Fruit fly (Drosophila melanogaster) whole organism, embryonic: ENCODE data around the gene ago.

Source experiments
- CG10209 ChIP-seq: fragments of 200-800 bp; sonication (Bioruptor generic); optimal IDR thresholded peaks from 3 replicates; lab custom pipeline; 2017; ENCODE audit warnings: missing biosample characterization, mild to moderate bottlenecking, missing genetic modification characterization, missing genetic modification reagents
- CG1024 ChIP-seq: fragments of 200-800 bp; sonication (Bioruptor generic); IDR thresholded peaks from 2 replicates; pipeline ENCODE4 v1.3.6; 2022; ENCODE audit warnings: missing biosample characterization, missing genetic modification characterization
- CG10959 ChIP-seq: fragments of 200-800 bp; sonication (Bioruptor generic); IDR thresholded peaks from 2 replicates; pipeline ENCODE4 v1.3.6; 2022; ENCODE audit warnings: missing biosample characterization, missing genetic modification characterization
- CG15011 ChIP-seq: fragments of 200-800 bp; sonication (Bioruptor generic); optimal IDR thresholded peaks from 3 replicates; lab custom pipeline; 2018; ENCODE audit warnings: missing biosample characterization, mild to moderate bottlenecking, missing genetic modification characterization
- CG1603 ChIP-seq: fragments of 200-800 bp; sonication (Bioruptor generic); optimal IDR thresholded peaks from 2 replicates; lab custom pipeline; 2019; ENCODE audit warnings: missing biosample characterization, mild to moderate bottlenecking, missing genetic modification characterization, moderate library complexity
- CG16815 ChIP-seq: fragments of 200-800 bp; sonication (Bioruptor generic); optimal IDR thresholded peaks from 3 replicates; lab custom pipeline; 2017; ENCODE audit warnings: missing biosample characterization, mild to moderate bottlenecking, missing genetic modification characterization
- CG17802 ChIP-seq: fragments of 200-800 bp; sonication (Bioruptor generic); optimal IDR thresholded peaks from 2 replicates; lab custom pipeline; 2018; ENCODE audit warnings: missing biosample characterization, mild to moderate bottlenecking, missing genetic modification characterization, moderate library complexity
- CG2712 ChIP-seq: fragments of 200-800 bp; optimal IDR thresholded peaks from 3 replicates; lab custom pipeline; 2019; ENCODE audit warnings: missing biosample characterization, mild to moderate bottlenecking, missing genetic modification characterization, moderate library complexity
- CG30403 ChIP-seq: fragments of 200-800 bp; sonication (Bioruptor generic); optimal IDR thresholded peaks from 3 replicates; lab custom pipeline; 2016; ENCODE audit warnings: missing biosample characterization, missing genetic modification characterization
- CG31388 ChIP-seq: fragments of 200-800 bp; sonication (Bioruptor generic); optimal IDR thresholded peaks from 2 replicates; lab custom pipeline; 2016; ENCODE audit warnings: missing biosample characterization, missing genetic modification characterization
- CG31441 ChIP-seq: fragments of 200-800 bp; sonication (Bioruptor generic); IDR thresholded peaks from 2 replicates; pipeline ENCODE4 v1.3.6; 2022; ENCODE audit warnings: missing biosample characterization, missing genetic modification characterization
- CG32772 ChIP-seq: fragments of 200-800 bp; sonication (Bioruptor generic); IDR thresholded peaks from 2 replicates; pipeline ENCODE4 v1.3.6; 2022; ENCODE audit warnings: missing biosample characterization, missing genetic modification characterization
- CG4360 ChIP-seq: fragments of 200-800 bp; sonication (Bioruptor generic); IDR thresholded peaks from 2 replicates; pipeline ENCODE4 v1.3.6; 2022; ENCODE audit warnings: missing biosample characterization, missing genetic modification characterization
- CG6791 ChIP-seq: fragments of 200-800 bp; sonication (Bioruptor generic); IDR thresholded peaks from 3 replicates; pipeline ENCODE4 v1.3.6; 2022; ENCODE audit warnings: missing biosample characterization, missing genetic modification characterization; ENCODE audit not compliant: partially characterized antibody
- CG8359 ChIP-seq: fragments of 200-800 bp; sonication (Bioruptor generic); optimal IDR thresholded peaks from 2 replicates; lab custom pipeline; 2017; ENCODE audit warnings: missing biosample characterization, mild to moderate bottlenecking, missing genetic modification characterization, borderline replicate concordance
- Chrac-16 ChIP-seq: fragments of 200-800 bp; sonication (Bioruptor generic); optimal IDR thresholded peaks from 3 replicates; lab custom pipeline; 2016; ENCODE audit warnings: missing biosample characterization, missing genetic modification characterization
- Dad ChIP-seq: fragments of 200-800 bp; sonication (Bioruptor generic); optimal IDR thresholded peaks from 3 replicates; lab custom pipeline; 2016; ENCODE audit warnings: missing biosample characterization, missing genetic modification characterization
- HHEX ChIP-seq: fragments of 200-800 bp; sonication (Bioruptor generic); optimal IDR thresholded peaks from 3 replicates; lab custom pipeline; 2017; ENCODE audit warnings: missing biosample characterization, mild to moderate bottlenecking, missing genetic modification characterization, missing genetic modification reagents
- HLH4C ChIP-seq: fragments of 200-800 bp; sonication (Bioruptor generic); IDR thresholded peaks from 3 replicates; pipeline ENCODE4 v1.3.6; 2022; ENCODE audit warnings: missing biosample characterization, missing genetic modification characterization; ENCODE audit not compliant: partially characterized antibody
- Meics ChIP-seq: fragments of 200-800 bp; sonication (Bioruptor generic); optimal IDR thresholded peaks from 2 replicates; lab custom pipeline; 2017; ENCODE audit warnings: missing biosample characterization, mild to moderate bottlenecking, missing genetic modification characterization
- Mes4 ChIP-seq: fragments of 200-800 bp; sonication (Bioruptor generic); optimal IDR thresholded peaks from 2 replicates; lab custom pipeline; 2016; ENCODE audit warnings: missing biosample characterization, missing genetic modification characterization
- NfI ChIP-seq: fragments of 200-800 bp; sonication (Bioruptor generic); optimal IDR thresholded peaks from 3 replicates; lab custom pipeline; 2018; ENCODE audit warnings: missing biosample characterization, mild to moderate bottlenecking, missing genetic modification characterization, moderate library complexity
- Pdp1 ChIP-seq, 2 experiments: fragments of 200-800 bp; sonication (Bioruptor generic); optimal IDR thresholded peaks; 3 replicates each; lab custom pipeline; 2016; ENCODE audit warnings: missing biosample characterization in 2 of 2, missing genetic modification characterization in 2 of 2, mild to moderate bottlenecking in 1 of 2, moderate library complexity in 1 of 2
- Scr ChIP-seq: fragments of 200-800 bp; sonication (Bioruptor generic); IDR thresholded peaks from 2 replicates; pipeline ENCODE4 v1.3.6; 2022; ENCODE audit warnings: missing biosample characterization, missing genetic modification characterization; ENCODE audit not compliant: partially characterized antibody
- Taf1 ChIP-seq: fragments of 200-800 bp; sonication (Bioruptor generic); IDR thresholded peaks from 2 replicates; pipeline ENCODE4 v1.3.6; 2022; ENCODE audit warnings: missing biosample characterization, missing genetic modification characterization
- ase ChIP-seq: fragments of 200-800 bp; sonication (Bioruptor generic); IDR thresholded peaks from 3 replicates; pipeline ENCODE4 v1.3.6; 2022; ENCODE audit warnings: missing biosample characterization, missing genetic modification characterization
- bab2 ChIP-seq: fragments of 200-800 bp; sonication (Bioruptor generic); optimal IDR thresholded peaks from 2 replicates; lab custom pipeline; 2016; ENCODE audit warnings: missing biosample characterization, missing genetic modification characterization
- cato ChIP-seq: fragments of 200-800 bp; sonication (Bioruptor generic); optimal IDR thresholded peaks from 2 replicates; lab custom pipeline; 2016; ENCODE audit warnings: missing biosample characterization, missing genetic modification characterization, borderline replicate concordance
- chinmo ChIP-seq: fragments of 200-800 bp; sonication (Bioruptor generic); IDR thresholded peaks from 4 replicates; pipeline ENCODE4 v1.3.6; 2022; ENCODE audit warnings: missing biosample characterization, missing genetic modification characterization; ENCODE audit not compliant: partially characterized antibody
- crp ChIP-seq, 2 experiments: fragments of 200-800 bp; sonication (Bioruptor generic); optimal IDR thresholded peaks; 2 replicates in 1 of 2; 3 replicates in 1 of 2; lab custom pipeline; 2017; ENCODE audit warnings: missing biosample characterization in 2 of 2, missing genetic modification characterization in 2 of 2, mild to moderate bottlenecking in 1 of 2, moderate library complexity in 1 of 2
- emc ChIP-seq: fragments of 200-800 bp; sonication (Bioruptor generic); optimal IDR thresholded peaks from 2 replicates; lab custom pipeline; 2016; ENCODE audit warnings: missing biosample characterization, missing genetic modification characterization
- hth ChIP-seq: fragments of >200 bp; optimal IDR thresholded peaks from 2 replicates; lab custom pipeline; 2017; ENCODE audit warnings: inconsistent platforms
- inv ChIP-seq: fragments of 200-800 bp; sonication (Bioruptor generic); IDR thresholded peaks from 2 replicates; pipeline ENCODE4 v1.3.6; 2022; ENCODE audit warnings: missing biosample characterization, missing genetic modification characterization; ENCODE audit not compliant: partially characterized antibody
- kay ChIP-seq: fragments of 200-800 bp; sonication (Bioruptor generic); optimal IDR thresholded peaks from 2 replicates; lab custom pipeline; 2016; ENCODE audit warnings: missing biosample characterization, missing genetic modification characterization
- lbe ChIP-seq: fragments of 200-800 bp; sonication (Bioruptor generic); optimal IDR thresholded peaks from 2 replicates; lab custom pipeline; 2016; ENCODE audit warnings: missing biosample characterization, mild to moderate bottlenecking, missing genetic modification characterization
- nerfin-2 ChIP-seq: fragments of 200-800 bp; sonication (Bioruptor generic); IDR thresholded peaks from 2 replicates; pipeline ENCODE4 v1.3.6; 2022; ENCODE audit warnings: missing biosample characterization, missing genetic modification characterization; ENCODE audit not compliant: partially characterized antibody
- pb ChIP-seq: fragments of 200-800 bp; sonication (Bioruptor generic); optimal IDR thresholded peaks from 3 replicates; lab custom pipeline; 2016; ENCODE audit warnings: missing biosample characterization, missing genetic modification characterization
- pfk ChIP-seq: fragments of 200-800 bp; sonication (Bioruptor generic); optimal IDR thresholded peaks from 2 replicates; lab custom pipeline; 2018; ENCODE audit warnings: missing biosample characterization, mild to moderate bottlenecking, missing genetic modification characterization, moderate library complexity
- pita ChIP-seq: fragments of 200-800 bp; sonication (Bioruptor generic); optimal IDR thresholded peaks from 2 replicates; lab custom pipeline; 2017; ENCODE audit warnings: missing biosample characterization, mild to moderate bottlenecking, missing genetic modification characterization
- ro ChIP-seq: fragments of 200-800 bp; sonication (Bioruptor generic); IDR thresholded peaks from 2 replicates; pipeline ENCODE4 v1.3.6; 2022; ENCODE audit warnings: missing biosample characterization, missing genetic modification characterization
- run ChIP-seq: fragments of 200-800 bp; sonication (Bioruptor generic); optimal IDR thresholded peaks from 3 replicates; lab custom pipeline; 2018; ENCODE audit warnings: missing biosample characterization, mild to moderate bottlenecking, missing genetic modification characterization
- so ChIP-seq: fragments of 200-800 bp; sonication (Bioruptor generic); IDR thresholded peaks from 3 replicates; pipeline ENCODE4 v1.3.6; 2022; ENCODE audit warnings: missing biosample characterization, missing genetic modification characterization
- tap ChIP-seq: fragments of 200-800 bp; optimal IDR thresholded peaks from 3 replicates; lab custom pipeline; 2019; ENCODE audit warnings: missing biosample characterization, mild to moderate bottlenecking, missing genetic modification characterization, moderate library complexity
- vnd ChIP-seq: fragments of 200-800 bp; sonication (Bioruptor generic); IDR thresholded peaks from 3 replicates; pipeline ENCODE4 v1.3.6; 2022; ENCODE audit warnings: missing biosample characterization, missing genetic modification characterization; ENCODE audit not compliant: partially characterized antibody
- zfh2 ChIP-seq: fragments of 200-800 bp; sonication (Bioruptor generic); optimal IDR thresholded peaks from 2 replicates; lab custom pipeline; 2016; ENCODE audit warnings: missing biosample characterization, missing genetic modification characterization

ago gene

DNA sequence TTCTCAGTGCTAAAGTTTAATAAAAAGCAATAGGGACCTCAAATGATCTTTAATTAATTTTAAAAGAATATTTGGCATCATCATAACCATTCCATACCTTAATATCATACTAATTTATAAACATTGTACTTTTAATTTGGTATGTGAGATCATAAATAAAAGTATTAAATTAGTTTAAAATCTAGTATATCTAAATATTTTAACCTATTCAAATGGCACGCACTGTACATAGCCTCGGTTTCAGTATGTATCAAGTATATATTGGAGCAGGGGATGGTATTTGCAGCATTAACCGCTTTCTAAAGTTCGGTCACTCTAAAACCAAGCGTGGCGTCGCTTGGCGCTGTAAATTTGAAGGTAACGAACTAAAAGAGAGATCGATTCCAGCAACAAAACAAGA, 11.7 kb downstream of the ago start, which contains the start of gene pav (continued):
- TF ChIP-seq zfh2 (no peak), Mes4 (no peak), HHEX (GFP tag; lab: Kevin White, UChicago) (no peak), pfk (GFP tag; lab: Kevin White, UChicago) (no peak), CG1603 (tag; lab: Kevin White, UChicago) (no peak), run (tag; lab: Kevin White, UChicago) (no peak), ase (peak; percentile 38; the same call in 1 of the 3 replicates)
- TF ChIP-seq, all 482 proteins: peak for 116

- TF ChIP-seq NfI (GFP tag; lab: Kevin White, UChicago) (peak; percentile 92), crp (GFP tag; optimal IDR thresholded peaks at IDR 0.05; lab: Kevin White, UChicago) (peak in 1 of 2 experiments; percentile 80), ro (GFP tag; lab: Robert Waterston, UW) (peak; percentile 43; the same call in 1 of the 2 replicates), Dad (GFP tag; lab: Kevin White, UChicago) (peak; percentile 77), CG31441 (peak; percentile 76), Taf1 (GFP tag; lab: Robert Waterston, UW) (0 out of 2 replicates have a peak, but pooled peaks have one; percentile 35), CG15011 (GFP tag; lab: Kevin White, UChicago) (peak; percentile 85), CG30403 (GFP tag; lab: Kevin White, UChicago) (peak; percentile 91), pb (peak; percentile 88), emc (GFP tag; lab: Kevin White, UChicago) (peak; percentile 71), CG6791 (0 out of 3 replicates have a peak, but pooled peaks have one; percentile 43), HLH4C (GFP tag; lab: Robert Waterston, UW) (peak; percentile 16; the same call in 1 of the 3 replicates), inv (GFP tag; lab: Robert Waterston, UW) (no peak), CG31388 (GFP tag; lab: Kevin White, UChicago) (peak; percentile 10), CG10959 (no peak), Scr (GFP tag; lab: Robert Waterston, UW) (peak; percentile 39; the same call in 1 of the 2 replicates), tap (tag; lab: Kevin White, UChicago) (peak; percentile 82), CG2712 (tag; lab: Kevin White, UChicago) (peak; percentile 79), pita (GFP tag; lab: Kevin White, UChicago) (no peak), cato (GFP tag; lab: Kevin White, UChicago) (peak; percentile 75), CG32772 (GFP tag; lab: Robert Waterston, UW) (peak; percentile 72), CG16815 (GFP tag; lab: Kevin White, UChicago) (peak; percentile 77), run (tag; lab: Kevin White, UChicago) (peak; percentile 79), Meics (peak; percentile 92), CG4360 (GFP tag; lab: Robert Waterston, UW) (peak; percentile 41; the same call in 1 of the 2 replicates), kay (GFP tag; lab: Kevin White, UChicago) (peak; percentile 54), CG1024 (GFP tag; lab: Robert Waterston, UW) (peak; percentile 59), nerfin-2 (GFP tag; lab: Robert Waterston, UW) (peak; percentile 12; the same call in 1 of the 2 replicates), so (GFP tag; lab: Robert Waterston, UW) (peak; percentile 85), CG8359 (peak; percentile 17), CG10209 (GFP tag; lab: Kevin White, UChicago) (peak; percentile 89), Chrac-16 (GFP tag; lab: Kevin White, UChicago) (peak; percentile 68), lbe (peak; percentile 79), Pdp1 (GFP tag; optimal IDR thresholded peaks at IDR 0.05; lab: Kevin White, UChicago) (peak; percentile 89), hth (no peak), vnd (GFP tag; lab: Robert Waterston, UW) (no peak), CG17802 (peak; percentile 53), chinmo (GFP tag; lab: Robert Waterston, UW) (peak; percentile 61; the same call in 2 of the 4 replicates), bab2 (peak; percentile 71)
These were observed 14.4 kb downstream of the ago start, which contains the start of gene Sqor for dm6 chr3L:4239442-4240322. TSS of gene Sqor (plus strand) at chr3L:4240173.
